Fruit fly (Drosophila melanogaster): ENCODE measurements around the gene CG10631.

CG10631 gene

dm6 chr2L:19756716-19757115 lies at the start of gene CG10631:
TSS of gene CG10631 (minus strand) at chr2L:19756904.
- peak; percentile 62 for TF ChIP-seq Hr83 (GFP tag; optimal IDR thresholded peaks at IDR 0.05; ENCODE audit: poor library complexity, severe bottlenecking)
- no peak for TF ChIP-seq sv (GFP tag; optimal IDR thresholded peaks at IDR 0.05)
- no peak for TF ChIP-seq sage (GFP tag; optimal IDR thresholded peaks at IDR 0.05)
- TF ChIP-seq fru (GFP tag; optimal IDR thresholded peaks at IDR 0.05): no peak
- TF ChIP-seq Sp1 (GFP tag; optimal IDR thresholded peaks at IDR 0.05): no peak
- no peak for TF ChIP-seq Hr78 (GFP tag; optimal IDR thresholded peaks at IDR 0.05)
- TF ChIP-seq GATAd (GFP tag; optimal IDR thresholded peaks at IDR 0.05): no peak
- TF ChIP-seq Jra (GFP tag; optimal IDR thresholded peaks at IDR 0.05): no peak

DNA sequence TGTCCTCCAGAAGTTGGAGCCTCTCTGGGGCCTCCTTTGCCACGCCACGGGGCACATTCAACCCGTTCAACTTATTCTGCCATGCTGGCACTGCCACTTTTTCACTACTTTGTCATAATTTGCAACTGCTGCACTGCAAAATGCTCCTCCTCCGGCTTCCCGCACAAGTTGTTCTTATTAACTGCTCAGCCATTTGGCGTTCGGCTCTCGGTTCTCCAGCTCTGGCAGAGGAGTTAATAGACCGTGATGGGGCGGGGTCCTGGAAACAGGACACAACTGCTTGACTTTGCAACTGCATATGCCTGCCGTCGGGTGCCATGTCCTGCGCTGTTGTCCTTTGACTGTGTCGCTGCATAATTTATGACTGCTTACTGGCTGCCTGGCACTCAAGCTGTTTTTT lies 48.3 kb upstream of the CG10631 start:
- TF ChIP-seq CrebA (GFP tag; optimal IDR thresholded peaks at IDR 0.05; ENCODE audit: borderline replicate concordance) (no peak), woc (GFP tag; optimal IDR thresholded peaks at IDR 0.05) (no peak), Abd-B (GFP tag; optimal IDR thresholded peaks at IDR 0.05) (no peak), Vsx2 (GFP tag; optimal IDR thresholded peaks at IDR 0.05; ENCODE audit: partially characterized antibody) (no peak), psq (GFP tag; optimal IDR thresholded peaks at IDR 0.05) (no peak), Jra (GFP tag; optimal IDR thresholded peaks at IDR 0.05) (no peak), br (GFP tag; optimal IDR thresholded peaks at IDR 0.05) (no peak), rgr (GFP tag; optimal IDR thresholded peaks at IDR 0.05) (no peak), Mio (GFP tag; optimal IDR thresholded peaks at IDR 0.05) (no peak), Dfd (GFP tag; optimal IDR thresholded peaks at IDR 0.05) (no peak), dmrt93B (GFP tag; optimal IDR thresholded peaks at IDR 0.05) (no peak), dl (GFP tag; optimal IDR thresholded peaks at IDR 0.05; ENCODE audit: insufficient read depth in 1 of 2, partially characterized antibody in 2 of 2) (no peak), dsf (GFP tag; optimal IDR thresholded peaks at IDR 0.05; ENCODE audit: borderline replicate concordance) (no peak), HLH106 (tag; optimal IDR thresholded peaks at IDR 0.05) (no peak), ey (GFP tag; optimal IDR thresholded peaks at IDR 0.05) (no peak), GATAd (GFP tag; optimal IDR thresholded peaks at IDR 0.05) (no peak), Dif (GFP tag; optimal IDR thresholded peaks at IDR 0.05; ENCODE audit: partially characterized antibody) (no peak), Myc (optimal IDR thresholded peaks at IDR 0.05) (no peak), OdsH (GFP tag; optimal IDR thresholded peaks at IDR 0.05) (no peak), CG32264 (GFP tag; optimal IDR thresholded peaks at IDR 0.05) (no peak)

- TF ChIP-seq OdsH (GFP tag; optimal IDR thresholded peaks at IDR 0.05): peak; percentile 35
- peak in 1 of 2 experiments; percentile 34 for TF ChIP-seq foxo (GFP tag; optimal IDR thresholded peaks at IDR 0.05)
- TF ChIP-seq Vsx2 (GFP tag; optimal IDR thresholded peaks at IDR 0.05; ENCODE audit: partially characterized antibody): no peak
- TF ChIP-seq rgr (GFP tag; optimal IDR thresholded peaks at IDR 0.05): peak; percentile 24
- no peak for TF ChIP-seq Jra (GFP tag; optimal IDR thresholded peaks at IDR 0.05)
- TF ChIP-seq lola (GFP tag; optimal IDR thresholded peaks at IDR 0.05): no peak
- TF ChIP-seq sage (GFP tag; optimal IDR thresholded peaks at IDR 0.05): no peak
- TF ChIP-seq tai (GFP tag; optimal IDR thresholded peaks at IDR 0.05): no peak
- TF ChIP-seq GATAd (GFP tag; optimal IDR thresholded peaks at IDR 0.05): no peak
- TF ChIP-seq N (GFP tag; optimal IDR thresholded peaks at IDR 0.05): no peak
- TF ChIP-seq brk (GFP tag; optimal IDR thresholded peaks at IDR 0.05): no peak
- no peak for TF ChIP-seq woc (GFP tag; optimal IDR thresholded peaks at IDR 0.05)
- no peak for TF ChIP-seq CG32264 (GFP tag; optimal IDR thresholded peaks at IDR 0.05)
- peak; percentile 17 for TF ChIP-seq Hnf4 (GFP tag; optimal IDR thresholded peaks at IDR 0.05)
- TF ChIP-seq h (GFP tag; optimal IDR thresholded peaks at IDR 0.05): peak; percentile 5
- no peak for TF ChIP-seq Mio (GFP tag; optimal IDR thresholded peaks at IDR 0.05)
- no peak for TF ChIP-seq Hr78 (GFP tag; optimal IDR thresholded peaks at IDR 0.05)
- TF ChIP-seq dsf (GFP tag; optimal IDR thresholded peaks at IDR 0.05; ENCODE audit: borderline replicate concordance): no peak
- TF ChIP-seq Abd-B (GFP tag; optimal IDR thresholded peaks at IDR 0.05): no peak
- TF ChIP-seq ey (GFP tag; optimal IDR thresholded peaks at IDR 0.05): peak; percentile 33
- no peak for TF ChIP-seq CrebA (GFP tag; optimal IDR thresholded peaks at IDR 0.05; ENCODE audit: borderline replicate concordance)
- no peak for TF ChIP-seq jim (GFP tag; optimal IDR thresholded peaks at IDR 0.05)
- TF ChIP-seq usp (GFP tag; optimal IDR thresholded peaks at IDR 0.05): no peak
- no peak for TF ChIP-seq dmrt93B (GFP tag; optimal IDR thresholded peaks at IDR 0.05)
- TF ChIP-seq Sp1 (GFP tag; optimal IDR thresholded peaks at IDR 0.05): no peak
- TF ChIP-seq HLH106 (tag; optimal IDR thresholded peaks at IDR 0.05): no peak
- TF ChIP-seq Hr83 (GFP tag; optimal IDR thresholded peaks at IDR 0.05; ENCODE audit: poor library complexity, severe bottlenecking): no peak
- TF ChIP-seq Dfd (GFP tag; optimal IDR thresholded peaks at IDR 0.05): no peak
- no peak for TF ChIP-seq Dif (GFP tag; optimal IDR thresholded peaks at IDR 0.05; ENCODE audit: partially characterized antibody)
- no peak for TF ChIP-seq pan (optimal IDR thresholded peaks at IDR 0.05)
- no peak for TF ChIP-seq sv (GFP tag; optimal IDR thresholded peaks at IDR 0.05)
- no peak for TF ChIP-seq psq (GFP tag; optimal IDR thresholded peaks at IDR 0.05)
- TF ChIP-seq Rel (GFP tag; optimal IDR thresholded peaks at IDR 0.05): no peak
- no peak for TF ChIP-seq Rel (tag; optimal IDR thresholded peaks at IDR 0.05)
- TF ChIP-seq Myc (optimal IDR thresholded peaks at IDR 0.05): no peak
- no peak for TF ChIP-seq br (GFP tag; optimal IDR thresholded peaks at IDR 0.05)
- no peak for TF ChIP-seq CG9705 (GFP tag; optimal IDR thresholded peaks at IDR 0.05)
- TF ChIP-seq dl (GFP tag; optimal IDR thresholded peaks at IDR 0.05; ENCODE audit: insufficient read depth in 1 of 2, partially characterized antibody in 2 of 2): no peak
- peak; percentile 34 for TF ChIP-seq fru (GFP tag; optimal IDR thresholded peaks at IDR 0.05)
Observed at dm6 chr2L:19801951-19802612, 45.4 kb upstream of the CG10631 start.

Measured in whole organism, wandering third instar larva.